Worm (Caenorhabditis elegans) whole organism, L3 larva: Measurements from ENCODE around the gene C13C4.8.

Experiments
- ama-1 ChIP-seq: fragments of 150-350 bp; optimal IDR thresholded peaks from 2 replicates; lab custom pipeline; 2018
- elt-2 ChIP-seq: sonication (generic microtip); optimal IDR thresholded peaks from 2 replicates; lab custom pipeline; 2016; ENCODE audit warnings: missing genetic modification reagents, mild to moderate bottlenecking, missing genetic modification characterization, missing compliant biosample characterization
- fkh-10 ChIP-seq: sonication (generic microtip); optimal IDR thresholded peaks from 2 replicates; lab custom pipeline; 2017; ENCODE audit warnings: missing biosample characterization, missing genetic modification reagents, missing genetic modification characterization
- lin-15B ChIP-seq: fragments of 150-350 bp; optimal IDR thresholded peaks from 2 replicates; lab custom pipeline; 2014; ENCODE audit warnings: missing biosample characterization, missing genetic modification characterization
- mdl-1 ChIP-seq: fragments of 150-350 bp; optimal IDR thresholded peaks from 2 replicates; lab custom pipeline; 2014; ENCODE audit warnings: missing biosample characterization, missing genetic modification characterization
- mml-1 ChIP-seq: fragments of 150-350 bp; sonication (generic microtip); optimal IDR thresholded peaks from 3 replicates; lab custom pipeline; 2014; ENCODE audit warnings: missing biosample characterization, missing genetic modification characterization
- nfya-1 ChIP-seq: sonication (generic microtip); optimal IDR thresholded peaks from 2 replicates; lab custom pipeline; 2017; ENCODE audit warnings: missing genetic modification characterization, mild to moderate bottlenecking, missing compliant biosample characterization, antibody characterized with exemption, moderate library complexity; ENCODE audit not compliant: insufficient read depth
- nhr-11 ChIP-seq: fragments of 150-350 bp; optimal IDR thresholded peaks from 2 replicates; lab custom pipeline; 2014; ENCODE audit warnings: missing biosample characterization, missing genetic modification characterization
- nhr-12 ChIP-seq: fragments of 150-350 bp; optimal IDR thresholded peaks from 2 replicates; lab custom pipeline; 2014; ENCODE audit warnings: missing biosample characterization, missing genetic modification characterization
- nhr-43 ChIP-seq: sonication (generic microtip); optimal IDR thresholded peaks from 2 replicates; lab custom pipeline; 2016; ENCODE audit warnings: mild to moderate bottlenecking, missing genetic modification characterization, missing compliant biosample characterization; ENCODE audit not compliant: poor library complexity, severe bottlenecking
- snpc-4 ChIP-seq: fragments of 150-350 bp; optimal IDR thresholded peaks from 2 replicates; lab custom pipeline; 2014; ENCODE audit warnings: missing biosample characterization, missing genetic modification characterization
- unc-62 ChIP-seq: fragments of 150-350 bp; sonication (generic microtip); optimal IDR thresholded peaks from 4 replicates; lab custom pipeline; 2014; ENCODE audit warnings: missing biosample characterization, missing genetic modification reagents, missing genetic modification characterization

ce11 chrV:12088773-12089172 lies 29.0 kb upstream of the C13C4.8 start, which contains the start of gene R07B7.12:
- TF ChIP-seq unc-62 (GFP tag; lab: Kevin White, UChicago) (no peak), nhr-12 (tag; lab: Kevin White, UChicago) (no peak), snpc-4 (no peak), lin-15B (tag; lab: Kevin White, UChicago) (no peak), ama-1 (no peak), nhr-11 (tag; lab: Kevin White, UChicago) (no peak), mdl-1 (tag; lab: Kevin White, UChicago) (no peak), elt-2 (tag; lab: Kevin White, UChicago) (no peak), nhr-43 (tag; lab: Kevin White, UChicago) (no peak), nfya-1 (tag; lab: Kevin White, UChicago) (no peak), fkh-10 (GFP tag; lab: Kevin White, UChicago) (no peak), mml-1 (tag; lab: Kevin White, UChicago) (no peak)
